Fruit fly (Drosophila melanogaster): ENCODE data around the gene CG10341.

Gene CG10341

dm6 chr2L:18742710-18743109 lies 44.2 kb downstream of the CG10341 start (continued):
- TF ChIP-seq spab (GFP tag; optimal IDR thresholded peaks at IDR 0.05) (no peak), Hr39 (GFP tag; optimal IDR thresholded peaks at IDR 0.05) (no peak), CG10669 (GFP tag; optimal IDR thresholded peaks at IDR 0.05) (no peak), CG4318 (GFP tag; optimal IDR thresholded peaks at IDR 0.05) (peak; percentile 35), Ets96B (tag; optimal IDR thresholded peaks at IDR 0.05) (no peak), CG8319 (GFP tag; optimal IDR thresholded peaks at IDR 0.05) (no peak), CG34406 (GFP tag; optimal IDR thresholded peaks at IDR 0.05) (no peak), Ets21C (GFP tag; optimal IDR thresholded peaks at IDR 0.05) (no peak), esn (GFP tag; optimal IDR thresholded peaks at IDR 0.05) (no peak), CG6276 (GFP tag; optimal IDR thresholded peaks at IDR 0.05) (peak; percentile 26), CG7368 (GFP tag; optimal IDR thresholded peaks at IDR 0.05) (no peak), CG3032 (tag; optimal IDR thresholded peaks at IDR 0.05) (no peak), pdm3 (GFP tag; optimal IDR thresholded peaks at IDR 0.05) (no peak), svp (GFP tag) (peak; percentile 4), Blimp-1 (GFP tag; optimal IDR thresholded peaks at IDR 0.05) (no peak), CG32006 (GFP tag; optimal IDR thresholded peaks at IDR 0.05) (peak; percentile 45), CG9139 (GFP tag; optimal IDR thresholded peaks at IDR 0.05) (no peak), dsx (GFP tag; optimal IDR thresholded peaks at IDR 0.05; ENCODE audit: poor library complexity, severe bottlenecking) (no peak), CG16779 (tag; optimal IDR thresholded peaks at IDR 0.05) (no peak), fkh (GFP tag; optimal IDR thresholded peaks at IDR 0.05) (no peak), CG15336 (GFP tag; IDR thresholded peaks at IDR 0.05) (peak; percentile 20; the same call in 1 of the 2 replicates), CG6163 (GFP tag; IDR thresholded peaks at IDR 0.05) (no peak), Sox14 (GFP tag; optimal IDR thresholded peaks at IDR 0.05) (no peak), Met (GFP tag; optimal IDR thresholded peaks at IDR 0.05) (no peak), Hr4 (GFP tag; optimal IDR thresholded peaks at IDR 0.05) (peak; percentile 13), CG11294 (GFP tag; IDR thresholded peaks at IDR 0.05) (no peak), CG6792 (GFP tag; optimal IDR thresholded peaks at IDR 0.05) (no peak), net (GFP tag; optimal IDR thresholded peaks at IDR 0.05) (no peak), Eip75B (GFP tag; optimal IDR thresholded peaks at IDR 0.05) (no peak), Hr38 (GFP tag; optimal IDR thresholded peaks at IDR 0.05) (no peak), CG6854 (GFP tag; optimal IDR thresholded peaks at IDR 0.05) (no peak), vri (GFP tag; optimal IDR thresholded peaks at IDR 0.05) (no peak), CG6808 (GFP tag; optimal IDR thresholded peaks at IDR 0.05) (no peak), acj6 (GFP tag; optimal IDR thresholded peaks at IDR 0.05) (no peak), CG8119 (GFP tag; IDR thresholded peaks at IDR 0.05) (0 out of 3 replicates have a peak, but pooled peaks have one; percentile 22), Eip78C (GFP tag) (peak; percentile 77), eg (GFP tag; IDR thresholded peaks at IDR 0.05) (no peak)

dm6 chr2L:18743896-18744295 lies 45.4 kb downstream of the CG10341 start:
- TF ChIP-seq OdsH (GFP tag; optimal IDR thresholded peaks at IDR 0.05): peak; percentile 25
- TF ChIP-seq net (GFP tag; optimal IDR thresholded peaks at IDR 0.05): peak; percentile 49
- peak; percentile 80 for TF ChIP-seq CG6276 (GFP tag; optimal IDR thresholded peaks at IDR 0.05)
- peak; percentile 36 for TF ChIP-seq svp (GFP tag)
- TF ChIP-seq dsx (GFP tag; optimal IDR thresholded peaks at IDR 0.05; ENCODE audit: poor library complexity, severe bottlenecking): no peak
- peak; percentile 45 for TF ChIP-seq achi (GFP tag; optimal IDR thresholded peaks at IDR 0.05)
- peak; percentile 10 for TF ChIP-seq CG3032 (tag; optimal IDR thresholded peaks at IDR 0.05)
- TF ChIP-seq CG4318 (GFP tag; optimal IDR thresholded peaks at IDR 0.05): peak; percentile 48
- TF ChIP-seq cyc (GFP tag; optimal IDR thresholded peaks at IDR 0.05): no peak
- TF ChIP-seq CG10631 (GFP tag; optimal IDR thresholded peaks at IDR 0.05): peak; percentile 46
- peak; percentile 34; the same call in 1 of the 3 replicates for TF ChIP-seq CG6163 (GFP tag; IDR thresholded peaks at IDR 0.05)
- TF ChIP-seq salr (GFP tag; optimal IDR thresholded peaks at IDR 0.05): peak in 1 of 2 experiments; percentile 7
- no peak for TF ChIP-seq CG1621 (tag; optimal IDR thresholded peaks at IDR 0.05)
- peak; percentile 56 for TF ChIP-seq Gug (GFP tag; IDR thresholded peaks at IDR 0.05)
- TF ChIP-seq CG8119 (GFP tag; IDR thresholded peaks at IDR 0.05): peak; percentile 64; the same call in 1 of the 3 replicates
- TF ChIP-seq Sox14 (GFP tag; optimal IDR thresholded peaks at IDR 0.05): peak; percentile 3
- TF ChIP-seq eg (GFP tag; IDR thresholded peaks at IDR 0.05): peak; percentile 56; the same call in 1 of the 3 replicates
- TF ChIP-seq pdm3 (GFP tag; optimal IDR thresholded peaks at IDR 0.05): peak; percentile 29
- TF ChIP-seq Eip78C (GFP tag): peak; percentile 82
- no peak for TF ChIP-seq Ets96B (tag; optimal IDR thresholded peaks at IDR 0.05)
- TF ChIP-seq CG10669 (GFP tag; optimal IDR thresholded peaks at IDR 0.05): peak; percentile 6
- peak; percentile 16 for TF ChIP-seq dac (GFP tag; optimal IDR thresholded peaks at IDR 0.05)
- TF ChIP-seq CG3919 (GFP tag; optimal IDR thresholded peaks at IDR 0.05): peak; percentile 43
- TF ChIP-seq CG15336 (GFP tag; IDR thresholded peaks at IDR 0.05): peak; percentile 57; the same call in 1 of the 2 replicates
- TF ChIP-seq fd59A (GFP tag; optimal IDR thresholded peaks at IDR 0.05): no peak
- TF ChIP-seq esn (GFP tag; optimal IDR thresholded peaks at IDR 0.05): no peak
- peak; percentile 66 for TF ChIP-seq CG32006 (GFP tag; optimal IDR thresholded peaks at IDR 0.05)
- TF ChIP-seq Sox102F (GFP tag; optimal IDR thresholded peaks at IDR 0.05): no peak
- no peak for TF ChIP-seq CG9139 (GFP tag; optimal IDR thresholded peaks at IDR 0.05)
- TF ChIP-seq CG34406 (GFP tag; optimal IDR thresholded peaks at IDR 0.05): no peak
- peak; percentile 83 for TF ChIP-seq Hr4 (GFP tag; optimal IDR thresholded peaks at IDR 0.05)

Data from whole organism, prepupa.